Worm (Caenorhabditis elegans): Measurements from ENCODE around the gene iffb-1.
A peak's percentile ranks its signal among the peaks of the same experiment; 100 is the strongest.

iffb-1 gene

ce11 chrIII:2304867-2305266 is 9.4 kb upstream of the iffb-1 start, which contains the start of gene Y54F10BM.9:
Gene Y54F10BM.9, minus strand, starts transcription at chrIII:2304927.
- TF ChIP-seq nhr-12 (tag; optimal IDR thresholded peaks at IDR 0.05) (no peak), ceh-82 (tag; optimal IDR thresholded peaks at IDR 0.05) (no peak), nhr-25 (tag; optimal IDR thresholded peaks at IDR 0.05) (peak; percentile 3), hmg-11 (tag; optimal IDR thresholded peaks at IDR 0.05) (peak; percentile 63), nfya-1 (tag; optimal IDR thresholded peaks at IDR 0.05; ENCODE audit: insufficient read depth) (peak; percentile 56), egl-5 (tag; optimal IDR thresholded peaks at IDR 0.05) (no peak), mml-1 (tag; optimal IDR thresholded peaks at IDR 0.05) (no peak), nhr-11 (tag; optimal IDR thresholded peaks at IDR 0.05) (no peak), ceh-28 (tag; optimal IDR thresholded peaks at IDR 0.05) (peak; percentile 19), pha-4 (tag; optimal IDR thresholded peaks at IDR 0.05) (peak; percentile 61)

DNA sequence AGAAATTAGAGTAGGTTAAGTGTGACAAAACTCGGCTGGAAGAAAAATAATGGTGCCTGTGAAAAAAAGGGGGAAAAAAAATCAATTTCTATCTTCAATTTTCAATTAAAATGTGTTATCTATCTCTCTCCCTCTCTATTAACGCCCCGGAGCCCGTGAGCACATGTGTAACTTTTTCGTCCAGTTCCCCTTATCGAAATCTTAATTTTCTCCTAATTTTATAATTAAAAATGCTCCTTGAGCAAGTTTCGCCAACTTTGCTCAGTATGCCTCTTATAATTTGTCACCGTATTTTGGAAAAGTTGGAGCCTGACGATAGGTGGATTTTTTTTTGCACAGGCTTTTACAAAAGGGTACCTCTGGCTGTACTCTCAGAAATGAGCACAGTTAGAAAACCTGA is 6.2 kb upstream of the iffb-1 start, which contains the start of the genes fbxa-1 and Y54F10BM.20:
TSS of gene fbxa-1 (minus strand) at position 101 of the 400 bp plus-strand sequence.
TSS of gene Y54F10BM.20 (plus strand) at position 231 of the 400 bp plus-strand sequence.
- TF ChIP-seq elt-3 (tag; optimal IDR thresholded peaks at IDR 0.05) = no peak
- no peak for TF ChIP-seq nhr-67 (tag; optimal IDR thresholded peaks at IDR 0.05)
- no peak for TF ChIP-seq aly-2 (tag; optimal IDR thresholded peaks at IDR 0.05)
- TF ChIP-seq ceh-82 (tag; optimal IDR thresholded peaks at IDR 0.05) = no peak
- TF ChIP-seq nhr-76 (tag; optimal IDR thresholded peaks at IDR 0.05) = no peak
- TF ChIP-seq ztf-4 (tag; optimal IDR thresholded peaks at IDR 0.05) = no peak
- TF ChIP-seq ceh-16 (tag; optimal IDR thresholded peaks at IDR 0.05) = no peak
- no peak for TF ChIP-seq fkh-10 (GFP tag; optimal IDR thresholded peaks at IDR 0.05)
- no peak for TF ChIP-seq fos-1 (tag; optimal IDR thresholded peaks at IDR 0.05)
- no peak for TF ChIP-seq unc-62 (GFP tag; optimal IDR thresholded peaks at IDR 0.05)
- TF ChIP-seq hmg-11 (tag; optimal IDR thresholded peaks at IDR 0.05) = no peak
- no peak for TF ChIP-seq nhr-237 (tag; optimal IDR thresholded peaks at IDR 0.05)
- no peak for TF ChIP-seq R02D3.7 (tag; optimal IDR thresholded peaks at IDR 0.05)
- no peak for TF ChIP-seq ama-1 (optimal IDR thresholded peaks at IDR 0.05)
- no peak for TF ChIP-seq elt-2 (tag; optimal IDR thresholded peaks at IDR 0.05)
- no peak for TF ChIP-seq unc-39 (tag; optimal IDR thresholded peaks at IDR 0.05)
- no peak for TF ChIP-seq lin-15B (tag; optimal IDR thresholded peaks at IDR 0.05)
- TF ChIP-seq skn-1 (tag; optimal IDR thresholded peaks at IDR 0.05) = no peak
- no peak for TF ChIP-seq nhr-43 (tag; optimal IDR thresholded peaks at IDR 0.05; ENCODE audit: poor library complexity, severe bottlenecking)

DNA sequence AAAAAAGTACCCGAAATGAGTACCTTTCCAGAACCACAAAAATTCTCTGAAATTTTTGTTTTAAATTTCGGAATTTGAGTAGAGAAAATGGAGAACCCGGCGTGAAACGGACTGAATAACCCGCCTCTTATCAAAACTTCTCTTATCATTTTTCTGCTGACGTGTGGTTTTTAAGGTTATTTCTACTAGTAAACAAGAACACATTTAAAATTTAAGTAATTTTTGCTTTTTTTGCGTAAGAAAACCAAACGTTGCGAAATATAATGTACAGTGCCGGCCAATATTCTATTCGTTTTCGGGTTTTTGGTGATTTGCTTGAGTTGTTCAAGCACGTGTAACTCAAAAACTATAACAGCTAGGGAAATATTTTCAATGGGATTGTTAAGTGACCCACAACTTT is 3.2 kb upstream of the iffb-1 start:
- TF ChIP-seq elt-2 (tag; optimal IDR thresholded peaks at IDR 0.05) (peak; percentile 50), pqm-1 (tag; optimal IDR thresholded peaks at IDR 0.05) (peak; percentile 4), snpc-4 (tag; optimal IDR thresholded peaks at IDR 0.05) (no peak), pha-4 (tag; optimal IDR thresholded peaks at IDR 0.05) (peak; percentile 23)

DNA sequence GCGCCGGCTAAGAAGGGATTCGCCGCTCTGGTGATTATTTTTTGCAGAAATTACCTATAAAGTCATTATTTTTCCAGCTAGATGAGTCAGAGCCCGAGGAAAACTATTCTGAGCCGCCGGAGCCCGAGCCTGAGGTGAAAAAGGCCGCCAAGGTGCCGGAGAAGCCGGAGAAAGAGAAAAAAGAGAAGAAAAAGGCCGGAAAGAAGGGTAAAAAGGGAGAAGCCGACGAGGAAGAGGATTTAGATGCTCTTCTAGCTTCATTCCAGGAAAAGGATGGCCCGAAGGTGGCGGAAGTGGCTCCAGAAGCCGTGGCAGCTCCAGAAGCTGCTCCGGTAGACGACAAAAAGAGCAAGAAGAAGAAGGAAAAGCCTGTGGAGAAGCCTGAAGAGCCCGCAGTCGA is 442 bp downstream of the iffb-1 start:
- TF ChIP-seq zag-1 (tag; optimal IDR thresholded peaks at IDR 0.05) = no peak
- no peak for TF ChIP-seq egl-27 (tag; optimal IDR thresholded peaks at IDR 0.05)
- TF ChIP-seq ceh-82 (tag; optimal IDR thresholded peaks at IDR 0.05) = no peak
- TF ChIP-seq snpc-4 (tag; optimal IDR thresholded peaks at IDR 0.05) = no peak
- no peak for TF ChIP-seq elt-2 (tag; optimal IDR thresholded peaks at IDR 0.05)
- TF ChIP-seq lin-15B (tag; optimal IDR thresholded peaks at IDR 0.05) = no peak
- TF ChIP-seq ztf-4 (tag; optimal IDR thresholded peaks at IDR 0.05) = no peak
- no peak for TF ChIP-seq unc-62 (GFP tag; optimal IDR thresholded peaks at IDR 0.05)
- TF ChIP-seq eor-1 (tag; optimal IDR thresholded peaks at IDR 0.05) = no peak
- no peak for TF ChIP-seq ZK546.5 (tag; optimal IDR thresholded peaks at IDR 0.05)
- no peak for TF ChIP-seq nhr-43 (tag; optimal IDR thresholded peaks at IDR 0.05; ENCODE audit: poor library complexity, severe bottlenecking)

DNA sequence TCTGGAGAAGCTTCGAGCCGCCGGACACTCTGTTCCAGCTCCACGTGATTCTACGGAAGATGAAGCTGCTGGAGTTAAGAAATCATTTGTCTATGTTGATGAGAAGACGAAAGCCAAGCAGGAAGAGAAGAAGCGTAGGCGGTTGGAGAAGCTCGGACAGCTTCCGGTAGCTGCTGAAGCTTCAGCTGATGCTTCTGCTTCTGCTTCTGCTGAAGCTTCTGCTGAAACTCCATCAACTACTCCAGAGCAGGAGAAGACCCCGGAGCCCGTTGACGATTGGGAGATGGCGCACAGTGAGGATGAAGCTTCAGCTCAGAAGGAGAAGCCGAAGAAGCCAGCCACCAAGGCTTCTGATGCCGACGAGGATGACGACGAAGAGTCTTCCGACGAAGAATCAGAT is 2.2 kb downstream of the iffb-1 start:
- TF ChIP-seq ZK546.5 (tag; optimal IDR thresholded peaks at IDR 0.05) (no peak), mml-1 (tag; optimal IDR thresholded peaks at IDR 0.05) (no peak), nhr-237 (tag; optimal IDR thresholded peaks at IDR 0.05) (no peak), ceh-28 (tag; optimal IDR thresholded peaks at IDR 0.05) (no peak), R02D3.7 (tag; optimal IDR thresholded peaks at IDR 0.05) (no peak), pqm-1 (tag; optimal IDR thresholded peaks at IDR 0.05) (no peak), ceh-82 (tag; optimal IDR thresholded peaks at IDR 0.05) (no peak), elt-3 (tag; optimal IDR thresholded peaks at IDR 0.05) (no peak), hmg-11 (tag; optimal IDR thresholded peaks at IDR 0.05) (no peak), nhr-43 (tag; optimal IDR thresholded peaks at IDR 0.05; ENCODE audit: poor library complexity, severe bottlenecking) (no peak), nhr-25 (tag; optimal IDR thresholded peaks at IDR 0.05) (no peak), fkh-2 (tag; optimal IDR thresholded peaks at IDR 0.05) (no peak)

Data from whole organism, L3 larva.